Fruit fly (Drosophila melanogaster): ENCODE data around the gene yip2.

The yip2 gene

DNA sequence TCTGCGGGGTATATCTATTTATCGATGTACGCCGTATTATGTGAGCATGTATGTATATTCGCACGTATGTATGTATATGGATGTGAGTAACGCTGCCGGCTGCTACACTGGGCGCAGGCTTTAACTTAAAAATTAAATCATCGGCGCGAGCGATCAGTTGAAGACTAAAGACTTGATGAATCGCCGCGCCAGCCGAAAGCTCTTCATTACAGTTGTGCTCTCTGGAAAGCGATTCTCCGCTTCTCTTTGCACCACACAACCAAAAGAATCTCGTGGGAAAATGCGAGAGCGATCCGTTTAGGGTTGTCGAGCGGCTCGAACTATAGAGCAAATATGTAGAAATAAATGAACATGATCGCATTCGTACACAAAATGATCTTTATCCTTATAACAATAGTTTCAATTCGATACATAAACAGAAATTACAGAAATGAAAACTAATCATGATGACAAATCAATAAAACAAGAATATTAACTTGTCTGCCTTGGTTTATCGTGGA, 6.5 kb upstream of the yip2 start, which contains the start of gene CG13124 (continued):
- no peak for TF ChIP-seq twi (tag; optimal IDR thresholded peaks at IDR 0.05)
- peak; percentile 70 for TF ChIP-seq row (GFP tag; IDR thresholded peaks at IDR 0.05)
- TF ChIP-seq chm (GFP tag; IDR thresholded peaks at IDR 0.05): peak; percentile 57; the same call in 1 of the 2 replicates
- 0 out of 2 replicates have a peak, but pooled peaks have one; percentile 14 for TF ChIP-seq CG32767 (GFP tag; IDR thresholded peaks at IDR 0.05)
- no peak for TF ChIP-seq chn (GFP tag; optimal IDR thresholded peaks at IDR 0.05)
- TF ChIP-seq Usf (GFP tag; optimal IDR thresholded peaks at IDR 0.05): no peak
- TF ChIP-seq Hmr (GFP tag; optimal IDR thresholded peaks at IDR 0.05): peak; percentile 55
- peak; percentile 62 for TF ChIP-seq CG34376 (GFP tag; optimal IDR thresholded peaks at IDR 0.05)
- peak; percentile 23; the same call in 1 of the 3 replicates for TF ChIP-seq CG11695 (GFP tag; IDR thresholded peaks at IDR 0.05)
- no peak for TF ChIP-seq CG8478 (optimal IDR thresholded peaks at IDR 0.05)
- peak; percentile 38; the same call in 1 of the 2 replicates for TF ChIP-seq CG17328 (GFP tag; IDR thresholded peaks at IDR 0.05)
- TF ChIP-seq Hand (GFP tag; optimal IDR thresholded peaks at IDR 0.05): peak; percentile 50
- no peak for TF ChIP-seq CG12104 (GFP tag; optimal IDR thresholded peaks at IDR 0.05)
- 0 out of 2 replicates have a peak, but pooled peaks have one; percentile 16 for TF ChIP-seq Bgb (GFP tag; IDR thresholded peaks at IDR 0.05; ENCODE audit: partially characterized antibody)
- peak; percentile 49; the same call in 1 of the 2 replicates for TF ChIP-seq slbo (GFP tag; IDR thresholded peaks at IDR 0.05)
- peak; percentile 17 for TF ChIP-seq B-H2 (GFP tag; optimal IDR thresholded peaks at IDR 0.05)
- peak; percentile 10 for TF ChIP-seq Jarid2 (GFP tag; optimal IDR thresholded peaks at IDR 0.05)
- TF ChIP-seq CG8924 (tag; optimal IDR thresholded peaks at IDR 0.05): peak; percentile 17

DNA sequence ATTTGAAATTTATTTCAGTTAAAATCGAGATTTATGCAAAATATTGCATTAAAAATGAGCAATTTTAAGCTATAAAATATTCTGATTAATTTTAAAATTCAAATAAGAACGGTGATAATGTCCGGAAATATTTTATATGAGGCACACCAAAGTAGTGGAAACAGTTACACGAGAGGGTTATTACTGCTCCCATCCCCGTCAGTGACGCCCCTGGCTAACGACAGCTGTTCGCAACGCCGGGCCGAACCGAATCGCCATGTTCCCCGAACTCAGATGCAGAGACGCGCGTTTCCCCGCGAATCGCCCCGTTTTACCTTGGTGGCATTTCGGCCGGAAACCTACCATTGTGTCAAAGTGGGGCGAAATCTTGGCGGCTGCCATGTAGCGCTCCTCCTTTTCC, 3.3 kb upstream of the yip2 start:
- TF ChIP-seq Hand (GFP tag; optimal IDR thresholded peaks at IDR 0.05) (no peak), CG6654 (GFP tag; optimal IDR thresholded peaks at IDR 0.05) (no peak), CG17359 (tag; optimal IDR thresholded peaks at IDR 0.05) (peak; percentile 39), HLH54F (GFP tag; optimal IDR thresholded peaks at IDR 0.05) (no peak), trh (GFP tag; optimal IDR thresholded peaks at IDR 0.05) (no peak), rib (GFP tag; IDR thresholded peaks at IDR 0.05) (no peak), Blimp-1 (GFP tag; optimal IDR thresholded peaks at IDR 0.05) (no peak), ATbp (GFP tag; optimal IDR thresholded peaks at IDR 0.05) (no peak), sna (GFP tag; IDR thresholded peaks at IDR 0.05; ENCODE audit: partially characterized antibody) (no peak), NK7.1 (GFP tag; optimal IDR thresholded peaks at IDR 0.05) (no peak), Dref (GFP tag; IDR thresholded peaks at IDR 0.05) (no peak), grn (GFP tag; optimal IDR thresholded peaks at IDR 0.05) (no peak), grau (tag; optimal IDR thresholded peaks at IDR 0.05) (peak; percentile 19), ci (GFP tag; IDR thresholded peaks at IDR 0.05) (peak; percentile 73; the same call in 2 of the 3 replicates), ara (GFP tag; IDR thresholded peaks at IDR 0.05) (peak; percentile 24), Tbp (GFP tag; optimal IDR thresholded peaks at IDR 0.05) (no peak), lmd (GFP tag; IDR thresholded peaks at IDR 0.05) (peak; percentile 40; the same call in 1 of the 2 replicates), Rx (GFP tag; IDR thresholded peaks at IDR 0.05) (no peak), mld (GFP tag; IDR thresholded peaks at IDR 0.05; ENCODE audit: partially characterized antibody) (no peak), D19A (tag; optimal IDR thresholded peaks at IDR 0.05) (no peak), Hr78 (GFP tag; optimal IDR thresholded peaks at IDR 0.05) (no peak), dm (GFP tag; optimal IDR thresholded peaks at IDR 0.05) (no peak), CG2875 (GFP tag; optimal IDR thresholded peaks at IDR 0.05) (no peak), CG16863 (GFP tag; optimal IDR thresholded peaks at IDR 0.05) (no peak), eyg (GFP tag; optimal IDR thresholded peaks at IDR 0.05) (peak; percentile 0), Deaf1 (tag; optimal IDR thresholded peaks at IDR 0.05) (peak; percentile 88), ap (GFP tag; IDR thresholded peaks at IDR 0.05) (no peak), Oaz (GFP tag; IDR thresholded peaks at IDR 0.05) (no peak), Lpt (GFP tag; optimal IDR thresholded peaks at IDR 0.05) (no peak), CG16779 (GFP tag; IDR thresholded peaks at IDR 0.05) (no peak; the same call in 1 of the 2 replicates), Gsc (GFP tag; IDR thresholded peaks at IDR 0.05) (no peak), CG6272 (GFP tag; IDR thresholded peaks at IDR 0.05) (no peak), maf-S (GFP tag; optimal IDR thresholded peaks at IDR 0.05) (no peak), Ptx1 (GFP tag; IDR thresholded peaks at IDR 0.05) (peak; percentile 50)

All from whole organism, embryonic.